Fruit fly (Drosophila melanogaster) Kc167 (cell line): Measurements from ENCODE around the gene Cpr11B.

Source experiments
- Myc ChIP-seq: fragments of >200 bp; optimal IDR thresholded peaks from 2 replicates; lab custom pipeline; 2017; ENCODE audit warnings: missing external identifiers
- Sin3A ChIP-seq: fragments of >200 bp; optimal IDR thresholded peaks from 2 replicates; lab custom pipeline; 2018; ENCODE audit warnings: missing external identifiers
- h ChIP-seq: fragments of >200 bp; optimal IDR thresholded peaks from 3 replicates; lab custom pipeline; 2018; ENCODE audit warnings: missing external identifiers
- insv ChIP-seq: fragments of >200 bp; optimal IDR thresholded peaks from 3 replicates; lab custom pipeline; 2018; ENCODE audit warnings: missing external identifiers
- psq ChIP-seq: fragments of >200 bp; optimal IDR thresholded peaks from 2 replicates; lab custom pipeline; 2017; ENCODE audit warnings: missing external identifiers
- ttk ChIP-seq: sonication (Bioruptor generic); optimal IDR thresholded peaks from 2 replicates; lab custom pipeline; 2017; ENCODE audit warnings: missing external identifiers

DNA sequence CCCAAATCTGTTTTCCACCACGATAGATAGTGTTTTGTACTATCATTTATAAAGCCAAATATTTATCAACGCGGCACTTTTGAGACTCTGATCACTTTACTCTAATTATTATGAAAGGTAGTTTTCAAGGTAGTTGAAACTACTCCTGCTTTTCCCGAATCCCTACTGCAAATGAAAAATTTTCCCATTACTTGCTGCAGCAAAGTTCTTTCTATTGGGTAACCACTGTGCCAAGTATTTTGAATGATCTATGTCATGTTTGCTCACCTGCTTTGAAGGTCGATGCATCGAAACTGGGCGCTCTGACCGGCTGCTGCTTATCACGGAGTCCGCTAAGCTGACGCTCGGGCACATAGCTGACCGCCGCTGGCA lies 28.4 kb downstream of the Cpr11B start:
- no peak for TF ChIP-seq psq (lab: Kevin White, UChicago)
- no peak for TF ChIP-seq Myc (lab: Kevin White, UChicago)
- no peak for TF ChIP-seq Sin3A (lab: Kevin White, UChicago)
- no peak for TF ChIP-seq ttk (lab: Kevin White, UChicago)
- no peak for TF ChIP-seq insv (lab: Kevin White, UChicago)
- TF ChIP-seq h (lab: Kevin White, UChicago) = no peak
